Worm (Caenorhabditis elegans) whole organism, L4 larva: ENCODE measurements around the gene ZK353.10.
A peak's percentile ranks its signal among the peaks of the same experiment; 100 is the strongest.

Source experiments
- F37D6.2 ChIP-seq: sonication (generic microtip); optimal IDR thresholded peaks from 2 replicates; lab custom pipeline; 2016; ENCODE audit warnings: mild to moderate bottlenecking, missing genetic modification characterization, missing compliant biosample characterization
- F49E8.2 ChIP-seq: sonication (generic microtip); optimal IDR thresholded peaks from 2 replicates; lab custom pipeline; 2016; ENCODE audit warnings: missing compliant biosample characterization, mild to moderate bottlenecking, missing genetic modification characterization, borderline replicate concordance
- R02D3.7 ChIP-seq: fragments of 150-350 bp; sonication (generic microtip); optimal IDR thresholded peaks from 3 replicates; lab custom pipeline; 2014; ENCODE audit warnings: missing biosample characterization, missing genetic modification characterization
- T20F7.1 ChIP-seq: fragments of 200-800 bp; sonication (Bioruptor generic); optimal IDR thresholded peaks from 2 replicates; lab custom pipeline; 2018; ENCODE audit warnings: mild to moderate bottlenecking, missing genetic modification characterization, missing compliant biosample characterization
- T26A8.4 ChIP-seq: fragments of 200-800 bp; sonication (Bioruptor generic); IDR thresholded peaks from 2 replicates; pipeline ENCODE4 v1.3.6; 2022; ENCODE audit warnings: missing genetic modification characterization, missing compliant biosample characterization
- ZK546.5 ChIP-seq, 2 experiments: sonication (generic microtip); optimal IDR thresholded peaks; 2 replicates each; lab custom pipeline; 2017; ENCODE audit warnings: missing biosample characterization in 2 of 2, missing genetic modification characterization in 2 of 2
- aha-1 ChIP-seq: fragments of 150-350 bp; peaks from one replicate; lab custom pipeline; 2014; ENCODE audit warnings: missing biosample characterization, missing genetic modification characterization
- ceh-82 ChIP-seq: sonication (generic microtip); optimal IDR thresholded peaks from 2 replicates; lab custom pipeline; 2017; ENCODE audit warnings: missing biosample characterization, missing genetic modification characterization
- cey-2 ChIP-seq: sonication (generic microtip); optimal IDR thresholded peaks from 3 replicates; lab custom pipeline; 2017; ENCODE audit warnings: missing genetic modification characterization, mild to moderate bottlenecking, missing compliant biosample characterization, antibody characterized with exemption, borderline replicate concordance; ENCODE audit not compliant: insufficient read depth
- ctbp-1 ChIP-seq: fragments of 200-800 bp; sonication (Bioruptor generic); IDR thresholded peaks from 2 replicates; pipeline ENCODE4 v1.3.6; 2022; ENCODE audit warnings: missing genetic modification reagents, missing genetic modification characterization, missing compliant biosample characterization
- daf-16 ChIP-seq, 3 experiments: sonication (generic microtip); optimal IDR thresholded peaks; 2 replicates each; lab custom pipeline; 2016 to 2017; ENCODE audit warnings: missing genetic modification characterization in 3 of 3, missing genetic modification reagents in 3 of 3, mild to moderate bottlenecking in 2 of 3, missing compliant biosample characterization in 2 of 3, missing biosample characterization in 1 of 3, moderate library complexity in 1 of 3
- daf-19 ChIP-seq: fragments of 200-800 bp; sonication (Bioruptor generic); conservative IDR thresholded peaks from 2 replicates; pipeline ENCODE4 v1.3.6; 2022; ENCODE audit warnings: missing genetic modification characterization, missing compliant biosample characterization
- dmd-6 ChIP-seq: fragments of 200-800 bp; sonication (Bioruptor generic); IDR thresholded peaks from 2 replicates; pipeline ENCODE4 v1.3.6; 2022; ENCODE audit warnings: missing genetic modification reagents, missing genetic modification characterization, missing compliant biosample characterization
- dpl-1 ChIP-seq: fragments of 150-350 bp; optimal IDR thresholded peaks from 2 replicates; lab custom pipeline; 2014; ENCODE audit warnings: missing biosample characterization, missing genetic modification reagents, missing genetic modification characterization
- duxl-1 ChIP-seq: sonication (generic microtip); optimal IDR thresholded peaks from 2 replicates; lab custom pipeline; 2016; ENCODE audit warnings: mild to moderate bottlenecking, missing genetic modification characterization, moderate library complexity, missing compliant biosample characterization; ENCODE audit not compliant: poor library complexity
- dve-1 ChIP-seq: sonication (generic microtip); optimal IDR thresholded peaks from 2 replicates; lab custom pipeline; 2017; ENCODE audit warnings: antibody characterized with exemption, mild to moderate bottlenecking, missing genetic modification characterization, missing compliant biosample characterization; ENCODE audit not compliant: insufficient read depth
- fkh-10 ChIP-seq: fragments of 150-350 bp; optimal IDR thresholded peaks from 2 replicates; lab custom pipeline; 2014; ENCODE audit warnings: missing biosample characterization, missing genetic modification reagents, missing genetic modification characterization
- gei-8 ChIP-seq: fragments of 200-800 bp; sonication (Bioruptor generic); optimal IDR thresholded peaks from 2 replicates; lab custom pipeline; 2018; ENCODE audit warnings: mild to moderate bottlenecking, missing genetic modification characterization, missing compliant biosample characterization
- hif-1 ChIP-seq, 2 experiments: sonication (generic microtip); optimal IDR thresholded peaks; 2 replicates each; lab custom pipeline; 2016 to 2017; ENCODE audit warnings: missing compliant biosample characterization in 2 of 2, missing genetic modification characterization in 2 of 2, missing genetic modification reagents in 2 of 2, missing genotype in 2 of 2, mild to moderate bottlenecking in 1 of 2
- hlh-11 ChIP-seq: fragments of 200-800 bp; sonication (Bioruptor generic); optimal IDR thresholded peaks from 2 replicates; lab custom pipeline; 2018; ENCODE audit warnings: mild to moderate bottlenecking, missing genetic modification characterization, missing compliant biosample characterization
- hlh-30 ChIP-seq: sonication (generic microtip); optimal IDR thresholded peaks from 2 replicates; lab custom pipeline; 2017; ENCODE audit warnings: antibody characterized with exemption, mild to moderate bottlenecking, missing genetic modification characterization, missing compliant biosample characterization; ENCODE audit not compliant: insufficient read depth
- hmg-1.1 ChIP-seq: fragments of 200-800 bp; sonication (Bioruptor generic); IDR thresholded peaks from 2 replicates; pipeline ENCODE4 v1.3.6; 2022; ENCODE audit warnings: missing genetic modification reagents, missing genetic modification characterization, missing compliant biosample characterization
- lin-1 ChIP-seq: fragments of 200-800 bp; sonication (Bioruptor generic); IDR thresholded peaks from 2 replicates; pipeline ENCODE4 v1.3.6; 2022; ENCODE audit warnings: missing genetic modification reagents, missing genetic modification characterization, missing compliant biosample characterization
- lin-13 ChIP-seq: fragments of 150-350 bp; optimal IDR thresholded peaks from 2 replicates; lab custom pipeline; 2014; ENCODE audit warnings: missing biosample characterization, missing genetic modification reagents, missing genetic modification characterization
- lin-15B ChIP-seq: fragments of 150-350 bp; sonication (generic microtip); optimal IDR thresholded peaks from 3 replicates; lab custom pipeline; 2014; ENCODE audit warnings: missing biosample characterization, missing genetic modification characterization
- lin-29 ChIP-seq: fragments of 200-800 bp; sonication (Bioruptor generic); IDR thresholded peaks from 2 replicates; pipeline ENCODE4 v1.3.6; 2022; ENCODE audit warnings: missing genetic modification reagents, missing genetic modification characterization, missing compliant biosample characterization
- lin-38 ChIP-seq: fragments of 200-800 bp; sonication (Bioruptor generic); IDR thresholded peaks from 2 replicates; pipeline ENCODE4 v1.3.6; 2022; ENCODE audit warnings: missing genetic modification reagents, missing genetic modification characterization, missing compliant biosample characterization
- lsy-2 ChIP-seq, 2 experiments: fragments of 150-350 bp in 1 of 2; sonication (generic microtip) in 1 of 2; optimal IDR thresholded peaks; 2 replicates each; lab custom pipeline; 2014 to 2017; ENCODE audit warnings: missing biosample characterization in 2 of 2, missing genetic modification characterization in 2 of 2
- mdl-1 ChIP-seq, 2 experiments: fragments of 150-350 bp in 1 of 2; sonication (generic microtip) in 1 of 2; optimal IDR thresholded peaks; 2 replicates each; lab custom pipeline; 2014 to 2017; ENCODE audit warnings: missing biosample characterization in 2 of 2, missing genetic modification characterization in 2 of 2
- mes-2 ChIP-seq: sonication (generic microtip); optimal IDR thresholded peaks from 2 replicates; lab custom pipeline; 2016; ENCODE audit warnings: missing genotype, mild to moderate bottlenecking, missing genetic modification characterization, missing compliant biosample characterization; ENCODE audit not compliant: poor library complexity, severe bottlenecking
- mxl-3 ChIP-seq: fragments of 200-800 bp; sonication (Bioruptor generic); optimal IDR thresholded peaks from 2 replicates; lab custom pipeline; 2018; ENCODE audit warnings: mild to moderate bottlenecking, missing genetic modification characterization, missing compliant biosample characterization
- nhr-25 ChIP-seq: sonication (generic microtip); optimal IDR thresholded peaks from 2 replicates; lab custom pipeline; 2017; ENCODE audit warnings: missing genetic modification characterization, mild to moderate bottlenecking, missing compliant biosample characterization, antibody characterized with exemption, moderate library complexity, borderline replicate concordance; ENCODE audit not compliant: insufficient read depth
- nhr-28 ChIP-seq: fragments of 150-350 bp; optimal IDR thresholded peaks from 2 replicates; lab custom pipeline; 2014; ENCODE audit warnings: missing biosample characterization, missing genetic modification characterization
- nhr-6 ChIP-seq: fragments of 150-350 bp; optimal IDR thresholded peaks from 2 replicates; lab custom pipeline; 2014; ENCODE audit warnings: missing biosample characterization, missing genetic modification characterization
- nhr-77 ChIP-seq: fragments of 150-350 bp; optimal IDR thresholded peaks from 2 replicates; lab custom pipeline; 2014; ENCODE audit warnings: missing biosample characterization, missing genetic modification characterization
- pha-4 ChIP-seq, 2 experiments: fragments of 150-350 bp in 1 of 2; fragments of 200-800 bp in 1 of 2; sonication (Bioruptor generic) in 1 of 2; IDR thresholded peaks in 1 of 2; optimal IDR thresholded peaks in 1 of 2; 2 replicates each; pipeline versions ENCODE4 v1.3.6 to Lab custom; 2014 to 2022; ENCODE audit warnings: missing genetic modification characterization in 2 of 2, missing genetic modification reagents in 2 of 2, missing biosample characterization in 1 of 2, missing compliant biosample characterization in 1 of 2
- pqm-1 ChIP-seq: sonication (generic microtip); optimal IDR thresholded peaks from 2 replicates; lab custom pipeline; 2017; ENCODE audit warnings: missing biosample characterization, missing genetic modification characterization
- rbr-2 ChIP-seq: sonication (generic microtip); optimal IDR thresholded peaks from 2 replicates; lab custom pipeline; 2016; ENCODE audit warnings: missing genotype, missing genetic modification characterization, missing compliant biosample characterization
- snpc-1.2 ChIP-seq: fragments of 200-800 bp; sonication (Bioruptor generic); IDR thresholded peaks from 2 replicates; pipeline ENCODE4 v1.3.6; 2022; ENCODE audit warnings: missing genetic modification reagents, missing genetic modification characterization, missing compliant biosample characterization
- tra-1 ChIP-seq: fragments of 200-800 bp; sonication (Bioruptor generic); IDR thresholded peaks from 2 replicates; pipeline ENCODE4 v1.3.6; 2022; ENCODE audit warnings: missing genetic modification reagents, missing genetic modification characterization, missing compliant biosample characterization
- unc-130 ChIP-seq: sonication (generic microtip); optimal IDR thresholded peaks from 2 replicates; lab custom pipeline; 2016; ENCODE audit warnings: missing genetic modification reagents, missing genetic modification characterization, missing compliant biosample characterization
- zfp-3 ChIP-seq: fragments of 200-800 bp; sonication (Bioruptor generic); conservative IDR thresholded peaks from 2 replicates; pipeline ENCODE4 v1.3.6; 2022; ENCODE audit warnings: missing genetic modification reagents, missing genetic modification characterization, missing compliant biosample characterization

Gene ZK353.10

DNA sequence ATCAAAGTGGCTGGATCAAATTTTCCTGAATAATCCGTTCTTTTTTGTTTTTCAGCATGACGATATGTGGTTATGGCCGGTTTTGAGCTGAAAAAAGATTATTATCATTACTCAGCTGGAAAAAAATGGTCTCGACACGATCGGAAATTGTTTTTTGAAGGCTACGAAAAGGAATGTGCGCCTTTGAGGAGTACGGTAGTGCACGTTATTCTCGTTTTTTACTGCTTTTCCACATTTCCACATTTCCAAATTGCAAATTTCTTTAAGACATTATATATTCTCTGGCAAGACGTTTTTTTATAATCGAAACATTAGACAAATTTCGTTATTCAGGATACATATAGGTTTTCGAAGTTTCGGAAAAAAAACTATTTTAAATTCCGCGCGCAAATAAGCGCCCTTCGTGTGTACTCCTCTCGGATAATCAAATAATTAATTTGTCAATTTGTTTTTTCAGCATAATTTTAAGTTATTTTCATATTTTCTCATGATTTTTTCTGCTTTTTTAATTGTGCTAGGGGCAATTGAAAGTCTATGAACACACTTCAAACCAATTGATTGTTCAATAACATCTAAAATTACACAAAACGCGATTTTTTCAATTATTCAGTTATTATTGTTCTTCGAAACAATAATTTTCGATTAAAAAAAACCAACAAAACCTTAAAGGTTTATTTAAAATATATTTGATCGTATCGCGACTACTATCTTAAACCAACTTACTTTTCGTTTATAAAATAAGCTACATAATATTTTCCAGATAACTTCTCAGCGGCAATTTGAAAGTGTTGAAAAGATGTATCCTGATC, 30.8 kb downstream of the ZK353.10 start, which contains the start of gene R05D3.3:
R05D3.3 (plus strand) TSS at position 759 of the 809 bp plus-strand sequence.
- TF ChIP-seq aha-1 (tag; lab: Kevin White, UChicago) (peak; percentile 83), dpl-1 (GFP tag; lab: Kevin White, UChicago) (peak; percentile 25), lsy-2 (tag; optimal IDR thresholded peaks at IDR 0.05; lab: Kevin White, UChicago) (no peak)

DNA sequence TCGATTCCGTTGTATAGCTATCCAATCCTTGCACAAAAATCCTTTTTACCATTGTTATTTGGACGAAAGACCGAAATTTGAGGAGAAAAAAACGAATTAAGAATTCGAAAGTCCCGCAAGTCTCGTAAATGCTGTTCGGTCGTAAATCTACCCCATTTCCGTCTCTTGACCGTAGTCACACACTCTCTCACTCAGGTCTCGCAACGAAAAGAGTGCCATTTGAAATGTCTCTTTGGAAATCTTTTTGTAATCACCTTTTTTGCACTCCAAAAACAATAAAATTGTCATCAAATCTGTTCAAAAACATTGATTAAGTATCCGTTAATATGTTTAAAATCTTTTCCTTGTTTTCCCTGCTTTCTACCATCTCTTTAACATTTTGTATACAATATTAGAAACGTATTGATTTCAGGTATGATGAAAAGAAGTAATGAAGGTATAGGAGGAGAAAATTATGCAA, 36.0 kb downstream of the ZK353.10 start, which contains the start of the genes R05D3.8 and rfp-1:
R05D3.8 (minus strand) TSS at position 115 of the 460 bp plus-strand sequence.
rfp-1 (plus strand) TSS at position 410 of the 460 bp plus-strand sequence.
- peak in 1 of 2 experiments; percentile 19 for TF ChIP-seq ZK546.5 (tag; optimal IDR thresholded peaks at IDR 0.05; lab: Kevin White, UChicago)
- TF ChIP-seq hif-1 (tag; optimal IDR thresholded peaks at IDR 0.05; lab: Kevin White, UChicago), result peak in 1 of 2 experiments; percentile 54
- peak; percentile 97 to 99 for TF ChIP-seq lsy-2 (tag; optimal IDR thresholded peaks at IDR 0.05; lab: Kevin White, UChicago)
- TF ChIP-seq nhr-77 (tag; lab: Kevin White, UChicago), result peak; percentile 91
- no peak for TF ChIP-seq cey-2 (tag; lab: Kevin White, UChicago)
- TF ChIP-seq fkh-10 (GFP tag; lab: Kevin White, UChicago), result peak; percentile 36
- peak; percentile 3 for TF ChIP-seq pqm-1 (tag; lab: Kevin White, UChicago)
- TF ChIP-seq daf-16 (GFP tag; optimal IDR thresholded peaks at IDR 0.05; lab: Kevin White, UChicago), result no peak
- TF ChIP-seq daf-16 (tag; optimal IDR thresholded peaks at IDR 0.05; lab: Kevin White, UChicago), result peak; percentile 51
- TF ChIP-seq F37D6.2 (tag; lab: Kevin White, UChicago), result peak; percentile 39
- peak; percentile 89 for TF ChIP-seq mes-2
- TF ChIP-seq pha-4 (GFP tag; IDR thresholded peaks at IDR 0.05; lab: Robert Waterston, UW), result no peak
- peak; percentile 83 for TF ChIP-seq pha-4 (tag; optimal IDR thresholded peaks at IDR 0.05; lab: Kevin White, UChicago)
- no peak for TF ChIP-seq daf-19 (GFP tag; lab: Robert Waterston, UW)
- peak; percentile 84 for TF ChIP-seq hlh-30 (tag; lab: Kevin White, UChicago)
- peak; percentile 40 for TF ChIP-seq dmd-6
- no peak for TF ChIP-seq gei-8 (GFP tag; lab: Kevin White, UChicago)
- peak; percentile 88 for TF ChIP-seq nhr-6 (tag; lab: Kevin White, UChicago)
- TF ChIP-seq nhr-28 (tag; lab: Kevin White, UChicago), result peak; percentile 85
- peak; percentile 6 for TF ChIP-seq duxl-1 (tag; lab: Kevin White, UChicago)
- peak; percentile 90 for TF ChIP-seq dve-1
- peak in 1 of 2 experiments; percentile 28 for TF ChIP-seq mdl-1 (tag; optimal IDR thresholded peaks at IDR 0.05; lab: Kevin White, UChicago)
- no peak for TF ChIP-seq zfp-3
- peak; percentile 49 for TF ChIP-seq lin-15B
- TF ChIP-seq ceh-82 (tag; lab: Kevin White, UChicago), result no peak
- peak; percentile 44 for TF ChIP-seq aha-1 (tag; lab: Kevin White, UChicago)
- TF ChIP-seq mxl-3 (GFP tag; lab: Kevin White, UChicago), result peak; percentile 25
- peak; percentile 43 for TF ChIP-seq rbr-2 (tag; lab: Kevin White, UChicago)
- TF ChIP-seq snpc-1.2 (GFP tag; lab: Robert Waterston, UW), result no peak
- TF ChIP-seq F49E8.2 (tag; lab: Kevin White, UChicago), result no peak
- TF ChIP-seq lin-38 (GFP tag; lab: Robert Waterston, UW), result peak; percentile 65
- TF ChIP-seq lin-29 (GFP tag; lab: Robert Waterston, UW), result no peak
- TF ChIP-seq unc-130 (GFP tag; lab: Kevin White, UChicago), result peak; percentile 74
- TF ChIP-seq lin-13 (GFP tag; lab: Kevin White, UChicago), result peak; percentile 88
- TF ChIP-seq dpl-1 (GFP tag; lab: Kevin White, UChicago), result peak; percentile 87
- no peak; the same call in 1 of the 2 replicates for TF ChIP-seq hmg-1.1 (GFP tag; lab: Robert Waterston, UW)
- 0 out of 2 replicates have a peak, but pooled peaks have one; percentile 22 for TF ChIP-seq tra-1 (GFP tag; lab: Robert Waterston, UW)
- peak; percentile 60 for TF ChIP-seq hlh-11 (tag; lab: Kevin White, UChicago)
- no peak for TF ChIP-seq ctbp-1
- peak; percentile 45; the same call in 1 of the 2 replicates for TF ChIP-seq T26A8.4 (GFP tag; lab: Robert Waterston, UW)
- TF ChIP-seq lin-1 (GFP tag; lab: Robert Waterston, UW), result 0 out of 2 replicates have a peak, but pooled peaks have one; percentile 27
- TF ChIP-seq nhr-25 (tag; lab: Kevin White, UChicago), result peak; percentile 76
- TF ChIP-seq R02D3.7 (tag; lab: Kevin White, UChicago), result peak; percentile 97
- TF ChIP-seq T20F7.1 (GFP tag; lab: Kevin White, UChicago), result peak; percentile 73
